Worm (Caenorhabditis elegans) whole organism, late embryonic: ENCODE data around the gene pks-1.

Experiments used
- ama-1 ChIP-seq: fragments of 150-350 bp; optimal IDR thresholded peaks from 2 replicates; lab custom pipeline; 2014
- ceh-18 ChIP-seq: sonication (generic microtip); optimal IDR thresholded peaks from 2 replicates; lab custom pipeline; 2016; ENCODE audit warnings: missing genetic modification characterization, missing compliant biosample characterization
- ceh-22 ChIP-seq: sonication (generic microtip); optimal IDR thresholded peaks from 2 replicates; lab custom pipeline; 2017; ENCODE audit warnings: missing biosample characterization, missing genetic modification characterization
- ceh-6 ChIP-seq: fragments of 200-800 bp; sonication (Bioruptor generic); optimal IDR thresholded peaks from 2 replicates; lab custom pipeline; 2018; ENCODE audit warnings: mild to moderate bottlenecking, missing genetic modification characterization, missing compliant biosample characterization
- dmd-4 ChIP-seq: sonication (generic microtip); optimal IDR thresholded peaks from 2 replicates; lab custom pipeline; 2016; ENCODE audit warnings: borderline replicate concordance, missing genetic modification characterization, missing compliant biosample characterization
- ets-4 ChIP-seq: sonication (generic microtip); optimal IDR thresholded peaks from 2 replicates; lab custom pipeline; 2016; ENCODE audit warnings: missing genetic modification characterization, missing compliant biosample characterization
- fkh-10 ChIP-seq: fragments of 150-350 bp; optimal IDR thresholded peaks from 2 replicates; lab custom pipeline; 2014; ENCODE audit warnings: missing biosample characterization, missing genetic modification reagents, missing genetic modification characterization
- hlh-30 ChIP-seq: sonication (generic microtip); optimal IDR thresholded peaks from 2 replicates; lab custom pipeline; 2017; ENCODE audit warnings: antibody characterized with exemption, missing genetic modification characterization, missing compliant biosample characterization; ENCODE audit not compliant: insufficient read depth
- lin-11 ChIP-seq: fragments of 200-800 bp; sonication (Bioruptor generic); optimal IDR thresholded peaks from 2 replicates; lab custom pipeline; 2018; ENCODE audit warnings: mild to moderate bottlenecking, missing genetic modification characterization, missing compliant biosample characterization
- madf-2 ChIP-seq: sonication (generic microtip); optimal IDR thresholded peaks from 2 replicates; lab custom pipeline; 2017; ENCODE audit warnings: missing genetic modification characterization, missing compliant biosample characterization
- nhr-11 ChIP-seq: fragments of 150-350 bp; optimal IDR thresholded peaks from 2 replicates; lab custom pipeline; 2014; ENCODE audit warnings: missing biosample characterization, missing genetic modification characterization
- nhr-232 ChIP-seq: sonication (generic microtip); optimal IDR thresholded peaks from 2 replicates; lab custom pipeline; 2016; ENCODE audit warnings: missing genetic modification characterization, missing compliant biosample characterization
- pqm-1 ChIP-seq: sonication (generic microtip); optimal IDR thresholded peaks from 2 replicates; lab custom pipeline; 2016; ENCODE audit warnings: missing genetic modification characterization, missing compliant biosample characterization
- unc-55 ChIP-seq: sonication (generic microtip); optimal IDR thresholded peaks from 2 replicates; lab custom pipeline; 2017; ENCODE audit warnings: missing biosample characterization, missing genetic modification reagents, missing genetic modification characterization

DNA sequence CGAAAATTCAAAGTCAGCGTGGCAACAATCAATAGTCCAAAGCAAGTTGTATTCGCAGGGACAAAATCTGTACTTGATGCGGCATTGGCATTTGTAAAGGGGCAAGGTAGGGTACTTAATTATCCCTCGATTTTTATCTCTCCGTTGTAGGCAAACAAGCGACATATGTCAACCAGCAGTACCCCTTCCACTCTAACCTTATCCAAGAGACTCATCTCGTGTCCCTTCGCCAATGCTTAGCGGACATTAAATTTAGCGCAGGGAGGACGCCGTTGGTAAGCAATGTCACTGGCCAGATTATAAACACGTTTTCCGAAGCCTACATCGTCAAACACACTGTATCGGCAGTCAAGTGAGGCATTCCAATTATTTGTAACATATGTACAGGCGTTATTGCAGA is 15.7 kb downstream of the pks-1 start:
- TF ChIP-seq ceh-18 (tag; lab: Kevin White, UChicago) (peak; percentile 99), ceh-22 (peak; percentile 93), lin-11 (tag; lab: Kevin White, UChicago) (no peak), pqm-1 (tag; lab: Kevin White, UChicago) (peak; percentile 89), hlh-30 (tag; lab: Kevin White, UChicago) (peak; percentile 85), nhr-11 (tag; lab: Kevin White, UChicago) (no peak), nhr-232 (tag; lab: Kevin White, UChicago) (peak; percentile 22), madf-2 (tag; lab: Kevin White, UChicago) (peak; percentile 83), fkh-10 (peak; percentile 93), ama-1 (lab: Kevin White, UChicago) (no peak), ceh-6 (GFP tag; lab: Kevin White, UChicago) (peak; percentile 77), dmd-4 (tag; lab: Kevin White, UChicago) (peak; percentile 67), ets-4 (tag; lab: Kevin White, UChicago) (no peak), unc-55 (GFP tag; lab: Kevin White, UChicago) (peak; percentile 42)
